Fruit fly (Drosophila melanogaster): ENCODE results near the gene Ssdp.
A peak's percentile ranks its signal among the peaks of the same experiment; 100 is the strongest.

Gene Ssdp

dm6 chr3R:18228713-18229222 lies 29.4 kb upstream of the Ssdp start:
- peak; percentile 29; the same call in 1 of the 2 replicates for TF ChIP-seq Ets98B (GFP tag; IDR thresholded peaks at IDR 0.05)
- TF ChIP-seq CG8159 (tag; optimal IDR thresholded peaks at IDR 0.05): no peak

- TF ChIP-seq CG34367 (tag; optimal IDR thresholded peaks at IDR 0.05): no peak
- TF ChIP-seq CG13204 (GFP tag; optimal IDR thresholded peaks at IDR 0.05): no peak
- TF ChIP-seq EcR (GFP tag; optimal IDR thresholded peaks at IDR 0.05): no peak
- TF ChIP-seq Snoo (tag; optimal IDR thresholded peaks at IDR 0.05): no peak
- TF ChIP-seq CG4496 (GFP tag; IDR thresholded peaks at IDR 0.05): no peak
- no peak for TF ChIP-seq CG15710 (tag; optimal IDR thresholded peaks at IDR 0.05)
- TF ChIP-seq rn (GFP tag; IDR thresholded peaks at IDR 0.05): no peak
- TF ChIP-seq CG10348 (GFP tag; IDR thresholded peaks at IDR 0.05): no peak
- no peak for TF ChIP-seq CG9948 (tag; optimal IDR thresholded peaks at IDR 0.05)
- no peak for TF ChIP-seq Ets98B (GFP tag; IDR thresholded peaks at IDR 0.05)
- TF ChIP-seq CG12605 (GFP tag; IDR thresholded peaks at IDR 0.05): no peak
Measured at dm6 chr3R:18227385-18227784, 28.0 kb upstream of the Ssdp start.

- TF ChIP-seq D1 (tag; optimal IDR thresholded peaks at IDR 0.05): no peak
- peak; percentile 24; the same call in 2 of the 3 replicates for TF ChIP-seq CG4496 (GFP tag; IDR thresholded peaks at IDR 0.05)
- no peak for TF ChIP-seq CG13204 (GFP tag; optimal IDR thresholded peaks at IDR 0.05)
- TF ChIP-seq gl (tag; optimal IDR thresholded peaks at IDR 0.05): no peak
- peak; percentile 73 for TF ChIP-seq EcR (GFP tag; optimal IDR thresholded peaks at IDR 0.05)
- no peak for TF ChIP-seq CG34367 (tag; optimal IDR thresholded peaks at IDR 0.05)
- 0 out of 2 replicates have a peak, but pooled peaks have one; percentile 25 for TF ChIP-seq CG32121 (GFP tag; IDR thresholded peaks at IDR 0.05)
- TF ChIP-seq CG17806 (tag; optimal IDR thresholded peaks at IDR 0.05): no peak
- TF ChIP-seq CG9948 (tag; optimal IDR thresholded peaks at IDR 0.05): no peak
- TF ChIP-seq fd96Ca (GFP tag; IDR thresholded peaks at IDR 0.05): no peak
- no peak for TF ChIP-seq Ets98B (GFP tag; IDR thresholded peaks at IDR 0.05)
Measured at dm6 chr3R:18226809-18227157, 27.4 kb upstream of the Ssdp start.

- TF ChIP-seq EcR (GFP tag; optimal IDR thresholded peaks at IDR 0.05) (peak; percentile 6), D1 (tag; optimal IDR thresholded peaks at IDR 0.05) (no peak)
Measured at dm6 chr3R:18226043-18226808, 26.8 kb upstream of the Ssdp start, which contains the start of the genes CG7168 and Mdh2. Gene CG7168, minus strand, starts transcription at chr3R:18226082. Gene Mdh2, plus strand, starts transcription at chr3R:18226396.

dm6 chr3R:18223434-18223833 lies 24.0 kb upstream of the Ssdp start, which contains the start of the genes mTerf5 and Non3:
Gene mTerf5, minus strand, starts transcription at chr3R:18223682.
Gene Non3, plus strand, starts transcription at chr3R:18223722.
- TF ChIP-seq CG8301 (tag; optimal IDR thresholded peaks at IDR 0.05) (no peak), Ets98B (GFP tag; IDR thresholded peaks at IDR 0.05) (peak; percentile 32; the same call in 1 of the 2 replicates), EcR (GFP tag; optimal IDR thresholded peaks at IDR 0.05) (peak; percentile 86), CG10348 (GFP tag; IDR thresholded peaks at IDR 0.05) (no peak), CG32121 (GFP tag; IDR thresholded peaks at IDR 0.05) (0 out of 2 replicates have a peak, but pooled peaks have one; percentile 35), CG12605 (GFP tag; IDR thresholded peaks at IDR 0.05) (peak; percentile 25; the same call in 1 of the 2 replicates), CG8159 (tag; optimal IDR thresholded peaks at IDR 0.05) (peak; percentile 42), CG13204 (GFP tag; optimal IDR thresholded peaks at IDR 0.05) (no peak), fd96Ca (GFP tag; IDR thresholded peaks at IDR 0.05) (peak; percentile 61; the same call in 2 of the 3 replicates), Pif1B (GFP tag; optimal IDR thresholded peaks at IDR 0.05) (no peak), CG9948 (tag; optimal IDR thresholded peaks at IDR 0.05) (peak; percentile 5), CG17806 (tag; optimal IDR thresholded peaks at IDR 0.05) (peak; percentile 37), rn (GFP tag; IDR thresholded peaks at IDR 0.05) (no peak), Pif1A (GFP tag; optimal IDR thresholded peaks at IDR 0.05) (no peak), CG14655 (GFP tag; optimal IDR thresholded peaks at IDR 0.05) (no peak), CG4496 (GFP tag; IDR thresholded peaks at IDR 0.05) (no peak), gl (tag; optimal IDR thresholded peaks at IDR 0.05) (no peak), CG15710 (tag; optimal IDR thresholded peaks at IDR 0.05) (peak; percentile 49), D1 (tag; optimal IDR thresholded peaks at IDR 0.05) (no peak), CG34367 (tag; optimal IDR thresholded peaks at IDR 0.05) (no peak), Snoo (tag; optimal IDR thresholded peaks at IDR 0.05) (peak; percentile 33)

- TF ChIP-seq fd96Ca (GFP tag; IDR thresholded peaks at IDR 0.05) (no peak), CG10348 (GFP tag; IDR thresholded peaks at IDR 0.05) (peak; percentile 93), CG13204 (GFP tag; optimal IDR thresholded peaks at IDR 0.05) (no peak), CG15710 (tag; optimal IDR thresholded peaks at IDR 0.05) (peak; percentile 99), CG17806 (tag; optimal IDR thresholded peaks at IDR 0.05) (peak; percentile 98), CG4496 (GFP tag; IDR thresholded peaks at IDR 0.05) (peak; percentile 98), CG34367 (tag; optimal IDR thresholded peaks at IDR 0.05) (peak; percentile 98), EcR (GFP tag; optimal IDR thresholded peaks at IDR 0.05) (no peak), CG9948 (tag; optimal IDR thresholded peaks at IDR 0.05) (peak; percentile 99), rn (GFP tag; IDR thresholded peaks at IDR 0.05) (peak; percentile 98), CG8159 (tag; optimal IDR thresholded peaks at IDR 0.05) (peak; percentile 99), gl (tag; optimal IDR thresholded peaks at IDR 0.05) (peak; percentile 91), CG12605 (GFP tag; IDR thresholded peaks at IDR 0.05) (peak; percentile 98), CG8301 (tag; optimal IDR thresholded peaks at IDR 0.05) (peak; percentile 97), Snoo (tag; optimal IDR thresholded peaks at IDR 0.05) (peak; percentile 98), Pif1B (GFP tag; optimal IDR thresholded peaks at IDR 0.05) (peak; percentile 90), D1 (tag; optimal IDR thresholded peaks at IDR 0.05) (no peak), Pif1A (GFP tag; optimal IDR thresholded peaks at IDR 0.05) (peak; percentile 94), CG32121 (GFP tag; IDR thresholded peaks at IDR 0.05) (peak; percentile 98), CG14655 (GFP tag; optimal IDR thresholded peaks at IDR 0.05) (peak; percentile 96), Ets98B (GFP tag; IDR thresholded peaks at IDR 0.05) (peak; percentile 96)
Measured at dm6 chr3R:18220211-18220749, 20.9 kb upstream of the Ssdp start, which contains the start of the genes CG7988 and CG7183. Gene CG7988, plus strand, starts transcription at chr3R:18220526. Gene CG7183, minus strand, starts transcription at chr3R:18220699.
